Fruit fly (Drosophila melanogaster) whole organism, embryonic: ENCODE results near the gene CG16779.

Experiments
- Antp ChIP-seq: fragments of 200-800 bp; sonication (Bioruptor generic); optimal IDR thresholded peaks from 3 replicates; lab custom pipeline; 2016; ENCODE audit warnings: missing biosample characterization, missing genetic modification characterization
- CG10431 ChIP-seq: fragments of 200-800 bp; sonication (Bioruptor generic); optimal IDR thresholded peaks from 3 replicates; lab custom pipeline; 2018; ENCODE audit warnings: missing biosample characterization, mild to moderate bottlenecking, missing genetic modification characterization
- CG10959 ChIP-seq: fragments of 200-800 bp; sonication (Bioruptor generic); IDR thresholded peaks from 2 replicates; pipeline ENCODE4 v1.3.6; 2022; ENCODE audit warnings: missing biosample characterization, missing genetic modification characterization
- CG10979 ChIP-seq: fragments of 200-800 bp; sonication (Bioruptor generic); optimal IDR thresholded peaks from 2 replicates; lab custom pipeline; 2018; ENCODE audit warnings: missing biosample characterization, mild to moderate bottlenecking, missing genetic modification characterization, moderate library complexity
- CG12155 ChIP-seq: fragments of 200-800 bp; sonication (Bioruptor generic); optimal IDR thresholded peaks from 3 replicates; lab custom pipeline; 2016; ENCODE audit warnings: missing biosample characterization, missing genetic modification characterization
- CG13296 ChIP-seq: fragments of 200-800 bp; sonication (Bioruptor generic); optimal IDR thresholded peaks from 3 replicates; lab custom pipeline; 2018; ENCODE audit warnings: missing biosample characterization, mild to moderate bottlenecking, missing genetic modification characterization
- CG13894 ChIP-seq: fragments of 200-800 bp; sonication (Bioruptor generic); optimal IDR thresholded peaks from 3 replicates; lab custom pipeline; 2018; ENCODE audit warnings: missing biosample characterization, mild to moderate bottlenecking, missing genetic modification characterization, moderate library complexity
- CG15696 ChIP-seq: fragments of 200-800 bp; sonication (Bioruptor generic); optimal IDR thresholded peaks from 2 replicates; lab custom pipeline; 2019; ENCODE audit warnings: missing biosample characterization, mild to moderate bottlenecking, missing genetic modification characterization, moderate library complexity
- CG17361 ChIP-seq: fragments of 200-800 bp; sonication (Bioruptor generic); IDR thresholded peaks from 3 replicates; pipeline ENCODE4 v1.3.6; 2022; ENCODE audit warnings: missing biosample characterization, missing genetic modification characterization
- CG17568 ChIP-seq: fragments of 200-800 bp; sonication (Bioruptor generic); optimal IDR thresholded peaks from 2 replicates; lab custom pipeline; 2018; ENCODE audit warnings: missing biosample characterization, mild to moderate bottlenecking, missing genetic modification characterization, moderate library complexity
- CG18262 ChIP-seq: fragments of 200-800 bp; optimal IDR thresholded peaks from 3 replicates; lab custom pipeline; 2019; ENCODE audit warnings: missing biosample characterization, mild to moderate bottlenecking, missing genetic modification characterization, moderate library complexity
- CG1832 ChIP-seq: fragments of 200-800 bp; sonication (Bioruptor generic); optimal IDR thresholded peaks from 2 replicates; lab custom pipeline; 2017; ENCODE audit warnings: missing biosample characterization, mild to moderate bottlenecking, missing genetic modification characterization, inconsistent platforms
- CG31224 ChIP-seq: fragments of 200-800 bp; sonication (Bioruptor generic); IDR thresholded peaks from 2 replicates; pipeline ENCODE4 v1.3.6; 2022; ENCODE audit warnings: missing biosample characterization, missing genetic modification characterization
- CG32767 ChIP-seq: fragments of 200-800 bp; sonication (Bioruptor generic); IDR thresholded peaks from 2 replicates; pipeline ENCODE4 v1.3.6; 2022; ENCODE audit warnings: missing biosample characterization, missing genetic modification characterization
- CG3847 ChIP-seq: fragments of 200-800 bp; sonication (Bioruptor generic); IDR thresholded peaks from 2 replicates; pipeline ENCODE4 v1.3.6; 2022; ENCODE audit warnings: missing biosample characterization, missing genetic modification characterization
- CG6854 ChIP-seq: fragments of 200-800 bp; sonication (Bioruptor generic); optimal IDR thresholded peaks from 3 replicates; lab custom pipeline; 2017; ENCODE audit warnings: missing biosample characterization, mild to moderate bottlenecking, missing genetic modification characterization
- CG7357 ChIP-seq: fragments of 200-800 bp; sonication (Bioruptor generic); IDR thresholded peaks from 3 replicates; pipeline ENCODE4 v1.3.6; 2022; ENCODE audit warnings: missing biosample characterization, missing genetic modification characterization
- CG7745 ChIP-seq: fragments of 200-800 bp; sonication (Bioruptor generic); optimal IDR thresholded peaks from 2 replicates; lab custom pipeline; 2018; ENCODE audit warnings: missing biosample characterization, mild to moderate bottlenecking, missing genetic modification characterization, moderate library complexity
- CG8388 ChIP-seq: fragments of 200-800 bp; sonication (Bioruptor generic); optimal IDR thresholded peaks from 2 replicates; lab custom pipeline; 2019; ENCODE audit warnings: missing biosample characterization, mild to moderate bottlenecking, missing genetic modification characterization, moderate library complexity
- CG9609 ChIP-seq: fragments of 200-800 bp; sonication (Bioruptor generic); optimal IDR thresholded peaks from 3 replicates; lab custom pipeline; 2016; ENCODE audit warnings: missing biosample characterization, missing genetic modification characterization
- Chrac-16 ChIP-seq: fragments of 200-800 bp; sonication (Bioruptor generic); optimal IDR thresholded peaks from 3 replicates; lab custom pipeline; 2016; ENCODE audit warnings: missing biosample characterization, missing genetic modification characterization
- H15 ChIP-seq: fragments of 200-800 bp; sonication (Bioruptor generic); IDR thresholded peaks from 3 replicates; pipeline ENCODE4 v1.3.6; 2022; ENCODE audit warnings: missing biosample characterization, missing genetic modification characterization
- Hand ChIP-seq: fragments of 200-800 bp; sonication (Bioruptor generic); optimal IDR thresholded peaks from 2 replicates; lab custom pipeline; 2017; ENCODE audit warnings: mild to moderate bottlenecking, missing biosample characterization, missing genetic modification reagents, missing genetic modification characterization
- MBD-R2 ChIP-seq: fragments of 200-800 bp; sonication (Bioruptor generic); IDR thresholded peaks from 2 replicates; pipeline ENCODE4 v1.3.6; 2022; ENCODE audit warnings: missing biosample characterization, missing genetic modification characterization
- Max ChIP-seq: fragments of 200-800 bp; sonication (Bioruptor generic); optimal IDR thresholded peaks from 2 replicates; lab custom pipeline; 2016; ENCODE audit warnings: missing biosample characterization, mild to moderate bottlenecking, missing genetic modification characterization
- Med ChIP-seq: fragments of 200-800 bp; sonication (Bioruptor generic); peaks from one replicate; lab custom pipeline; 2016; ENCODE audit warnings: missing biosample characterization, missing genetic modification characterization, mild to moderate bottlenecking, inconsistent platforms, moderate library complexity
- Mrtf ChIP-seq: fragments of 200-800 bp; sonication (Bioruptor generic); IDR thresholded peaks from 3 replicates; pipeline ENCODE4 v1.3.6; 2022; ENCODE audit warnings: missing biosample characterization, missing genetic modification characterization
- Pdp1 ChIP-seq, 2 experiments: fragments of 200-800 bp; sonication (Bioruptor generic); optimal IDR thresholded peaks; 3 replicates each; lab custom pipeline; 2016; ENCODE audit warnings: missing biosample characterization in 2 of 2, missing genetic modification characterization in 2 of 2, mild to moderate bottlenecking in 1 of 2, moderate library complexity in 1 of 2
- Ptx1 ChIP-seq: fragments of 200-800 bp; sonication (Bioruptor generic); IDR thresholded peaks from 2 replicates; pipeline ENCODE4 v1.3.6; 2022; ENCODE audit warnings: missing biosample characterization, missing genetic modification characterization
- Six4 ChIP-seq: fragments of 200-800 bp; sonication (Bioruptor generic); optimal IDR thresholded peaks from 2 replicates; lab custom pipeline; 2016; ENCODE audit warnings: missing biosample characterization, missing genetic modification characterization
- Sox100B ChIP-seq: fragments of 200-800 bp; sonication (Bioruptor generic); optimal IDR thresholded peaks from 3 replicates; lab custom pipeline; 2018; ENCODE audit warnings: missing biosample characterization, mild to moderate bottlenecking, missing genetic modification characterization
- Sry-δ ChIP-seq: fragments of 200-800 bp; sonication (Bioruptor generic); optimal IDR thresholded peaks from 2 replicates; lab custom pipeline; 2016; ENCODE audit warnings: missing biosample characterization, missing genetic modification characterization
- Vsx1 ChIP-seq: fragments of 200-800 bp; sonication (Bioruptor generic); optimal IDR thresholded peaks from 2 replicates; lab custom pipeline; 2017; ENCODE audit warnings: missing biosample characterization, mild to moderate bottlenecking, missing genetic modification characterization, missing genetic modification reagents
- YL-1 ChIP-seq: fragments of 200-800 bp; sonication (Bioruptor generic); optimal IDR thresholded peaks from 3 replicates; lab custom pipeline; 2017; ENCODE audit warnings: missing biosample characterization, mild to moderate bottlenecking, missing genetic modification characterization
- al ChIP-seq: fragments of 200-800 bp; sonication (Bioruptor generic); IDR thresholded peaks from 2 replicates; pipeline ENCODE4 v1.3.6; 2022; ENCODE audit warnings: missing biosample characterization, missing genetic modification characterization
- bbx ChIP-seq: fragments of 200-800 bp; sonication (Bioruptor generic); IDR thresholded peaks from 2 replicates; pipeline ENCODE4 v1.3.6; 2022; ENCODE audit warnings: missing biosample characterization, missing genetic modification characterization; ENCODE audit not compliant: partially characterized antibody
- bsh ChIP-seq, 2 experiments: fragments of 200-800 bp; sonication (Bioruptor generic); optimal IDR thresholded peaks; 2 replicates each; lab custom pipeline; 2017 to 2018; ENCODE audit warnings: mild to moderate bottlenecking in 2 of 2, missing biosample characterization in 2 of 2, missing genetic modification characterization in 2 of 2, moderate library complexity in 1 of 2
- corto ChIP-seq: fragments of 200-800 bp; sonication (Bioruptor generic); optimal IDR thresholded peaks from 2 replicates; lab custom pipeline; 2016; ENCODE audit warnings: missing biosample characterization, mild to moderate bottlenecking, missing genetic modification characterization, moderate library complexity
- dmrt11E ChIP-seq: fragments of 200-800 bp; sonication (Bioruptor generic); optimal IDR thresholded peaks from 3 replicates; lab custom pipeline; 2018; ENCODE audit warnings: missing biosample characterization, mild to moderate bottlenecking, missing genetic modification characterization, moderate library complexity
- fd64A ChIP-seq: fragments of 200-800 bp; sonication (Bioruptor generic); optimal IDR thresholded peaks from 3 replicates; lab custom pipeline; 2018; ENCODE audit warnings: missing biosample characterization, mild to moderate bottlenecking, missing genetic modification characterization
- gsb ChIP-seq: fragments of 200-800 bp; sonication (Bioruptor generic); IDR thresholded peaks from 2 replicates; pipeline ENCODE4 v1.3.6; 2022; ENCODE audit warnings: missing biosample characterization, missing genetic modification characterization
- hbn ChIP-seq: fragments of 200-800 bp; sonication (Bioruptor generic); IDR thresholded peaks from 2 replicates; pipeline ENCODE4 v1.3.6; 2022; ENCODE audit warnings: missing biosample characterization, missing genetic modification characterization; ENCODE audit not compliant: partially characterized antibody
- jigr1 ChIP-seq: fragments of 200-800 bp; sonication (Bioruptor generic); IDR thresholded peaks from 3 replicates; pipeline ENCODE4 v1.3.6; 2022; ENCODE audit warnings: missing biosample characterization, missing genetic modification characterization
- nau ChIP-seq: fragments of 200-800 bp; sonication (Bioruptor generic); optimal IDR thresholded peaks from 3 replicates; lab custom pipeline; 2017; ENCODE audit warnings: missing biosample characterization, mild to moderate bottlenecking, missing genetic modification characterization, missing genetic modification reagents
- p53 ChIP-seq: fragments of 200-800 bp; sonication (Bioruptor generic); optimal IDR thresholded peaks from 2 replicates; lab custom pipeline; 2016; ENCODE audit warnings: missing biosample characterization, missing genetic modification characterization
- ranshi ChIP-seq: fragments of 200-800 bp; sonication (Bioruptor generic); IDR thresholded peaks from 2 replicates; pipeline ENCODE4 v1.3.6; 2022; ENCODE audit warnings: missing biosample characterization, missing genetic modification characterization
- sd ChIP-seq: fragments of 200-800 bp; sonication (Bioruptor generic); optimal IDR thresholded peaks from 3 replicates; lab custom pipeline; 2018; ENCODE audit warnings: missing biosample characterization, mild to moderate bottlenecking, missing genetic modification characterization, moderate library complexity
- sens-2 ChIP-seq: fragments of 200-800 bp; sonication (Bioruptor generic); IDR thresholded peaks from 2 replicates; pipeline ENCODE4 v1.3.6; 2022; ENCODE audit warnings: missing biosample characterization, missing genetic modification characterization
- tap ChIP-seq: fragments of 200-800 bp; optimal IDR thresholded peaks from 3 replicates; lab custom pipeline; 2019; ENCODE audit warnings: missing biosample characterization, mild to moderate bottlenecking, missing genetic modification characterization, moderate library complexity
- tgo ChIP-seq: fragments of 200-800 bp; sonication (Bioruptor generic); IDR thresholded peaks from 3 replicates; pipeline ENCODE4 v1.3.6; 2022; ENCODE audit warnings: missing biosample characterization, missing genetic modification characterization
- trh ChIP-seq: fragments of 200-800 bp; sonication (Bioruptor generic); optimal IDR thresholded peaks from 2 replicates; lab custom pipeline; 2016; ENCODE audit warnings: missing biosample characterization, missing genetic modification characterization
- vfl ChIP-seq: fragments of 200-800 bp; sonication (Bioruptor generic); optimal IDR thresholded peaks from 2 replicates; lab custom pipeline; 2016; ENCODE audit warnings: missing biosample characterization, missing genetic modification characterization

CG16779 gene

dm6 chr3R:9510070-9510518 lies 16.6 kb upstream of the CG16779 start, which contains the start of gene rump (continued):
- TF ChIP-seq Antp (GFP tag; lab: Kevin White, UChicago) (no peak), Med (GFP tag; lab: Kevin White, UChicago) (peak; percentile 92), CG32767 (no peak), CG7357 (GFP tag; lab: Robert Waterston, UW) (no peak), Ptx1 (GFP tag; lab: Robert Waterston, UW) (no peak), H15 (GFP tag; lab: Robert Waterston, UW) (no peak), CG10979 (tag; lab: Kevin White, UChicago) (no peak), CG1832 (no peak), CG6854 (no peak), CG8388 (GFP tag; lab: Kevin White, UChicago) (no peak), CG17361 (no peak), Pdp1 (GFP tag; optimal IDR thresholded peaks at IDR 0.05; lab: Kevin White, UChicago) (peak in 1 of 2 experiments; percentile 29), CG12155 (GFP tag; lab: Kevin White, UChicago) (no peak), bsh (GFP tag; optimal IDR thresholded peaks at IDR 0.05; lab: Kevin White, UChicago) (peak in 1 of 2 experiments; percentile 13), CG10959 (GFP tag; lab: Robert Waterston, UW) (no peak), gsb (GFP tag; lab: Robert Waterston, UW) (no peak), bbx (no peak), CG10431 (GFP tag; lab: Kevin White, UChicago) (no peak), Sry-δ (GFP tag; lab: Kevin White, UChicago) (peak; percentile 98), al (GFP tag; lab: Robert Waterston, UW) (no peak), sens-2 (GFP tag; lab: Robert Waterston, UW) (no peak), CG31224 (GFP tag; lab: Robert Waterston, UW) (no peak), MBD-R2 (GFP tag; lab: Robert Waterston, UW) (no peak), tgo (GFP tag; lab: Robert Waterston, UW) (no peak), CG9609 (GFP tag; lab: Kevin White, UChicago) (no peak), sd (peak; percentile 60), Six4 (GFP tag; lab: Kevin White, UChicago) (no peak), CG15696 (tag; lab: Kevin White, UChicago) (no peak), Max (no peak), trh (GFP tag; lab: Kevin White, UChicago) (no peak), jigr1 (GFP tag; lab: Robert Waterston, UW) (no peak), hbn (GFP tag; lab: Robert Waterston, UW) (no peak), Sox100B (no peak), ranshi (GFP tag; lab: Robert Waterston, UW) (no peak), fd64A (GFP tag; lab: Kevin White, UChicago) (no peak), CG17568 (peak; percentile 3), CG13296 (GFP tag; lab: Kevin White, UChicago) (no peak), dmrt11E (tag; lab: Kevin White, UChicago) (no peak), vfl (GFP tag; lab: Kevin White, UChicago) (peak; percentile 34), Mrtf (no peak), CG7745 (peak; percentile 1), tap (no peak), p53 (GFP tag; lab: Kevin White, UChicago) (no peak), Chrac-16 (GFP tag; lab: Kevin White, UChicago) (no peak), nau (no peak), Vsx1 (no peak), CG13894 (tag; lab: Kevin White, UChicago) (peak; percentile 17), CG18262 (tag; lab: Kevin White, UChicago) (peak; percentile 33), CG3847 (GFP tag; lab: Robert Waterston, UW) (no peak), Hand (GFP tag; lab: Kevin White, UChicago) (no peak), corto (no peak), YL-1 (GFP tag; lab: Kevin White, UChicago) (peak; percentile 92)
